Worm (Caenorhabditis elegans): ENCODE measurements around the gene E02C12.19.
"Not testable (repeated sequence)": the region's sequence is repeated elsewhere in the genome, so short reads cannot be mapped to it uniquely, and the experiment has no call there.

The E02C12.19 gene

ce11 chrV:9384949-9385348, 8.6 kb upstream of the E02C12.19 start:
- TF ChIP-seq fkh-2 (tag; optimal IDR thresholded peaks at IDR 0.05) (no peak), sea-2 (GFP tag; optimal IDR thresholded peaks at IDR 0.05) (no peak), elt-2 (tag; optimal IDR thresholded peaks at IDR 0.05) (no peak), egl-5 (tag; optimal IDR thresholded peaks at IDR 0.05) (no peak), nhr-67 (tag; optimal IDR thresholded peaks at IDR 0.05) (no peak), nhr-11 (tag; optimal IDR thresholded peaks at IDR 0.05) (no peak), mdl-1 (tag; optimal IDR thresholded peaks at IDR 0.05) (no peak), ama-1 (optimal IDR thresholded peaks at IDR 0.05) (no peak)

- TF ChIP-seq aly-2 (tag; optimal IDR thresholded peaks at IDR 0.05) (no peak), nhr-28 (tag; optimal IDR thresholded peaks at IDR 0.05) (no peak)
These were observed 8.0 kb upstream of the E02C12.19 start for ce11 chrV:9384359-9384758.

ce11 chrV:9382538-9383328, 6.4 kb upstream of the E02C12.19 start:
- TF ChIP-seq elt-2 (tag; optimal IDR thresholded peaks at IDR 0.05) (peak; percentile 43), R02D3.7 (tag; optimal IDR thresholded peaks at IDR 0.05) (no peak), tbx-2 (tag; optimal IDR thresholded peaks at IDR 0.05) (no peak), pha-4 (tag; optimal IDR thresholded peaks at IDR 0.05) (peak; percentile 55)

ce11 chrV:9381846-9382363, 5.6 kb upstream of the E02C12.19 start, which contains the start of gene E02C12.12:
Gene E02C12.12 (minus strand): TSS chrV:9382313.
- TF ChIP-seq elt-1 (tag; optimal IDR thresholded peaks at IDR 0.05) (no peak), pqm-1 (tag; optimal IDR thresholded peaks at IDR 0.05) (no peak), zag-1 (tag; optimal IDR thresholded peaks at IDR 0.05) (no peak), tbx-2 (tag; optimal IDR thresholded peaks at IDR 0.05) (no peak)

ce11 chrV:9379808-9380207, 3.5 kb upstream of the E02C12.19 start, which contains the start of gene E02C12.11:
Gene E02C12.11 (minus strand): TSS chrV:9379908.
- not testable (repeated sequence) for TF ChIP-seq ceh-28 (tag; optimal IDR thresholded peaks at IDR 0.05); fkh-10 (GFP tag; optimal IDR thresholded peaks at IDR 0.05); lsy-12 (tag; optimal IDR thresholded peaks at IDR 0.05)

- TF ChIP-seq mml-1 (tag; optimal IDR thresholded peaks at IDR 0.05) (no peak), snpc-4 (tag; optimal IDR thresholded peaks at IDR 0.05) (no peak), nhr-76 (tag; optimal IDR thresholded peaks at IDR 0.05) (no peak), aly-2 (tag; optimal IDR thresholded peaks at IDR 0.05) (no peak)
These were observed 2.0 kb upstream of the E02C12.19 start, which contains the start of gene E02C12.10 for ce11 chrV:9378335-9378734. Gene E02C12.10 (minus strand): TSS chrV:9378409.

- no peak for TF ChIP-seq tbx-2 (tag; optimal IDR thresholded peaks at IDR 0.05)
- TF ChIP-seq nhr-28 (tag; optimal IDR thresholded peaks at IDR 0.05) = no peak
- TF ChIP-seq nhr-237 (tag; optimal IDR thresholded peaks at IDR 0.05) = no peak
- no peak for TF ChIP-seq nhr-12 (tag; optimal IDR thresholded peaks at IDR 0.05)
- no peak for TF ChIP-seq nfya-1 (tag; optimal IDR thresholded peaks at IDR 0.05; ENCODE audit: insufficient read depth)
- no peak for TF ChIP-seq eor-1 (tag; optimal IDR thresholded peaks at IDR 0.05)
- no peak for TF ChIP-seq pha-4 (tag; optimal IDR thresholded peaks at IDR 0.05)
- TF ChIP-seq skn-1 (tag; optimal IDR thresholded peaks at IDR 0.05) = no peak
- no peak for TF ChIP-seq fkh-2 (tag; optimal IDR thresholded peaks at IDR 0.05)
- TF ChIP-seq unc-39 (tag; optimal IDR thresholded peaks at IDR 0.05) = no peak
- TF ChIP-seq ceh-28 (tag; optimal IDR thresholded peaks at IDR 0.05) = no peak
- TF ChIP-seq zag-1 (tag; optimal IDR thresholded peaks at IDR 0.05) = no peak
- no peak for TF ChIP-seq mml-1 (tag; optimal IDR thresholded peaks at IDR 0.05)
- no peak for TF ChIP-seq sea-2 (GFP tag; optimal IDR thresholded peaks at IDR 0.05)
- no peak for TF ChIP-seq lsy-12 (tag; optimal IDR thresholded peaks at IDR 0.05)
- TF ChIP-seq fos-1 (tag; optimal IDR thresholded peaks at IDR 0.05) = no peak
- TF ChIP-seq nhr-76 (tag; optimal IDR thresholded peaks at IDR 0.05) = no peak
- no peak for TF ChIP-seq ama-1 (optimal IDR thresholded peaks at IDR 0.05)
These were observed 939 bp downstream of the E02C12.19 start, which contains the start of gene E02C12.9 for ce11 chrV:9375378-9375777. Gene E02C12.9 (minus strand): TSS chrV:9375478.

Measured in whole organism, L3 larva.